Fruit fly (Drosophila melanogaster) whole organism, embryonic: ENCODE results near the gene CG5687.

Experiments
- CG1603 ChIP-seq: fragments of 200-800 bp; sonication (Bioruptor generic); optimal IDR thresholded peaks from 2 replicates; lab custom pipeline; 2019; ENCODE audit warnings: missing biosample characterization, mild to moderate bottlenecking, missing genetic modification characterization, moderate library complexity
- CG3726 ChIP-seq: fragments of 200-800 bp; sonication (Bioruptor generic); IDR thresholded peaks from 3 replicates; pipeline ENCODE4, ENCODE4 v1.3.6; 2022; ENCODE audit warnings: missing biosample characterization, missing genetic modification characterization
- CG5953 ChIP-seq: fragments of 200-800 bp; sonication (Bioruptor generic); IDR thresholded peaks from 2 replicates; pipeline ENCODE4 v1.3.6; 2022; ENCODE audit warnings: missing biosample characterization, missing genetic modification characterization
- CG8089 ChIP-seq: fragments of 200-800 bp; sonication (Bioruptor generic); optimal IDR thresholded peaks from 3 replicates; lab custom pipeline; 2016; ENCODE audit warnings: missing biosample characterization, missing genetic modification characterization
- dysf ChIP-seq: fragments of 200-800 bp; sonication (Bioruptor generic); IDR thresholded peaks from 3 replicates; pipeline ENCODE4 v1.3.6; 2022; ENCODE audit warnings: missing biosample characterization, missing genetic modification characterization

- TF ChIP-seq CG3726 (GFP tag; lab: Robert Waterston, UW) (no peak), CG8089 (GFP tag; lab: Kevin White, UChicago) (no peak), dysf (no peak), CG1603 (no peak), CG5953 (no peak)
Observed at dm6 chr3L:1920943-1921342, 18.0 kb downstream of the CG5687 start, which contains the start of gene Dbx.
